Worm (Caenorhabditis elegans): ENCODE data around the gene cest-25.

Gene cest-25

DNA sequence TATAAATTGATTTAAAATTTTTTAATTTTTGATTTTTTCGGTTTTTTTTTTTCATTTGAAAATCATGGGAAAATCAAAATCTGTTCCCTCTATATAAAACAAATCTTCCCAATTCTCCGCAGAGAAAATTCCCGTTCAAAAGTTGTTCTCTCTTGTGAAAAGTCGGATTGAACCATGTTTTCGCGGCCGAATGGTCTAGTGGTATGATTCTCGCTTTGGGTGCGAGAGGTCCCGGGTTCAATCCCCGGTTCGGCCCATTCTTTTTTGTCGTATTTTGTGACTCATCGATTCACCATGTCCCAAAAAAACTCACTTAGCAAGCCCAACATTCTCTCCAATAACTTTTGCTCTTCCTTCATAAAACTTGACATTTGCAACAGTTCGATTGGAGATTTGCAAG lies 27.8 kb downstream of the cest-25 start (continued):
- no peak for TF ChIP-seq bed-2 (GFP tag; IDR thresholded peaks at IDR 0.05)
- TF ChIP-seq snpc-1.1 (tag; optimal IDR thresholded peaks at IDR 0.05; ENCODE audit: insufficient read depth) = no peak
- no peak for TF ChIP-seq attf-6 (GFP tag; IDR thresholded peaks at IDR 0.05)
- no peak for TF ChIP-seq dpl-1 (GFP tag; optimal IDR thresholded peaks at IDR 0.05)
- TF ChIP-seq rpc-1 (optimal IDR thresholded peaks at IDR 0.05) = peak; percentile 64
- peak; percentile 85 for TF ChIP-seq rpc-1 (tag; optimal IDR thresholded peaks at IDR 0.05)
- TF ChIP-seq zfh-2 (GFP tag; conservative IDR thresholded peaks at IDR 0.05) = no peak
- peak; percentile 23 for TF ChIP-seq T07F8.4 (tag; optimal IDR thresholded peaks at IDR 0.05)
- TF ChIP-seq gei-17 (GFP tag; optimal IDR thresholded peaks at IDR 0.05) = no peak
- TF ChIP-seq F55B11.4 (tag; optimal IDR thresholded peaks at IDR 0.05; ENCODE audit: borderline replicate concordance, insufficient read depth) = no peak
- no peak for TF ChIP-seq F22D6.2 (tag; optimal IDR thresholded peaks at IDR 0.05)
- no peak for TF ChIP-seq T26A5.8 (tag; optimal IDR thresholded peaks at IDR 0.05)
- TF ChIP-seq madf-3 (GFP tag; IDR thresholded peaks at IDR 0.05) = no peak
- TF ChIP-seq him-1 (tag; optimal IDR thresholded peaks at IDR 0.05) = peak; percentile 62
- peak; percentile 56 for TF ChIP-seq nhr-90 (tag; optimal IDR thresholded peaks at IDR 0.05)
- no peak for TF ChIP-seq cebp-2 (GFP tag; IDR thresholded peaks at IDR 0.05)
- TF ChIP-seq ekl-4 (GFP tag; IDR thresholded peaks at IDR 0.05) = no peak
- TF ChIP-seq Y67H2A.10 (GFP tag; conservative IDR thresholded peaks at IDR 0.05) = no peak
- TF ChIP-seq unc-130 (GFP tag; optimal IDR thresholded peaks at IDR 0.05) = no peak
- no peak for TF ChIP-seq B0035.1 (tag; optimal IDR thresholded peaks at IDR 0.05)
- no peak for TF ChIP-seq C06A6.2 (GFP tag; conservative IDR thresholded peaks at IDR 0.05)
- no peak for TF ChIP-seq egl-44 (GFP tag; IDR thresholded peaks at IDR 0.05)
- 0 out of 2 replicates have a peak, but pooled peaks have one; percentile 34 for TF ChIP-seq dox-1 (GFP tag; IDR thresholded peaks at IDR 0.05)
- peak; percentile 43 for TF ChIP-seq lsl-1 (GFP tag; optimal IDR thresholded peaks at IDR 0.05)
- no peak for TF ChIP-seq athp-1 (tag; optimal IDR thresholded peaks at IDR 0.05)
- 0 out of 2 replicates have a peak, but pooled peaks have one; percentile 64 for TF ChIP-seq ztf-25 (GFP tag; IDR thresholded peaks at IDR 0.05)
- peak; percentile 38; the same call in 1 of the 2 replicates for TF ChIP-seq madf-6 (GFP tag; IDR thresholded peaks at IDR 0.05)
- no peak for TF ChIP-seq ztf-26 (tag; optimal IDR thresholded peaks at IDR 0.05)
- TF ChIP-seq B0261.1 (tag; optimal IDR thresholded peaks at IDR 0.05) = peak; percentile 73
- TF ChIP-seq lin-35 (GFP tag; optimal IDR thresholded peaks at IDR 0.05) = no peak
- TF ChIP-seq lin-54 (GFP tag; optimal IDR thresholded peaks at IDR 0.05) = peak; percentile 1
- no peak for TF ChIP-seq ZK185.1 (tag; optimal IDR thresholded peaks at IDR 0.05; ENCODE audit: poor library complexity, severe bottlenecking)
- no peak for TF ChIP-seq nhr-80 (tag; optimal IDR thresholded peaks at IDR 0.05)
- no peak for TF ChIP-seq cebp-1 (GFP tag; IDR thresholded peaks at IDR 0.05)
- TF ChIP-seq cebp-1 (tag; optimal IDR thresholded peaks at IDR 0.05) = no peak
- TF ChIP-seq rcor-1 (GFP tag; IDR thresholded peaks at IDR 0.05) = no peak
- no peak for TF ChIP-seq F52B5.7 (tag; optimal IDR thresholded peaks at IDR 0.05)
- no peak for TF ChIP-seq pha-4 (tag; optimal IDR thresholded peaks at IDR 0.05)
- peak; percentile 30; the same call in 1 of the 2 replicates for TF ChIP-seq F33H1.4 (GFP tag; IDR thresholded peaks at IDR 0.05)
- no peak for TF ChIP-seq snpc-3.4 (tag; optimal IDR thresholded peaks at IDR 0.05)
- no peak for TF ChIP-seq F10E7.11 (tag; optimal IDR thresholded peaks at IDR 0.05)
- no peak for TF ChIP-seq attf-5 (GFP tag; optimal IDR thresholded peaks at IDR 0.05)
- TF ChIP-seq unc-62 (GFP tag; optimal IDR thresholded peaks at IDR 0.05) = no peak
- peak; percentile 66 for TF ChIP-seq die-1 (tag; optimal IDR thresholded peaks at IDR 0.05)
- TF ChIP-seq ztf-28 (GFP tag; IDR thresholded peaks at IDR 0.05) = no peak
- no peak for TF ChIP-seq aptf-3 (GFP tag; IDR thresholded peaks at IDR 0.05)
- TF ChIP-seq snpc-1.3 (tag; optimal IDR thresholded peaks at IDR 0.05; ENCODE audit: insufficient read depth) = peak; percentile 52
- no peak for TF ChIP-seq hmg-1.2 (GFP tag; IDR thresholded peaks at IDR 0.05)
